Fruit fly (Drosophila melanogaster) whole organism, prepupa: Measurements from ENCODE around the gene dre4.

Source experiments
- Blimp-1 ChIP-seq: fragments of 200-800 bp; sonication (Bioruptor generic); optimal IDR thresholded peaks from 3 replicates; lab custom pipeline; 2017; ENCODE audit warnings: missing biosample characterization, missing genetic modification characterization, mild to moderate bottlenecking, moderate library complexity, missing genetic modification reagents
- CG10631 ChIP-seq: fragments of 200-800 bp; sonication (Bioruptor generic); optimal IDR thresholded peaks from 2 replicates; lab custom pipeline; 2016; ENCODE audit warnings: missing biosample characterization, missing genetic modification characterization
- CG11294 ChIP-seq: fragments of 200-800 bp; sonication (Bioruptor generic); IDR thresholded peaks from 2 replicates; pipeline ENCODE4 v1.3.6; 2022; ENCODE audit warnings: missing biosample characterization, missing genetic modification characterization
- CG11762 ChIP-seq: fragments of 200-800 bp; sonication (Bioruptor generic); optimal IDR thresholded peaks from 3 replicates; lab custom pipeline; 2016; ENCODE audit warnings: missing biosample characterization, missing genetic modification characterization; ENCODE audit not compliant: insufficient read depth
- CG11902 ChIP-seq: fragments of 200-800 bp; sonication (Bioruptor generic); optimal IDR thresholded peaks from 3 replicates; lab custom pipeline; 2016; ENCODE audit warnings: missing biosample characterization, missing genetic modification characterization
- CG15336 ChIP-seq: fragments of 200-800 bp; sonication (Bioruptor generic); IDR thresholded peaks from 2 replicates; pipeline ENCODE4 v1.3.6; 2022; ENCODE audit warnings: missing biosample characterization, missing genetic modification characterization
- CG1621 ChIP-seq: fragments of 200-800 bp; sonication (Bioruptor generic); optimal IDR thresholded peaks from 3 replicates; lab custom pipeline; 2018; ENCODE audit warnings: missing biosample characterization, mild to moderate bottlenecking, missing genetic modification characterization
- CG16779 ChIP-seq: fragments of 200-800 bp; sonication (Bioruptor generic); optimal IDR thresholded peaks from 3 replicates; lab custom pipeline; 2017; ENCODE audit warnings: missing biosample characterization, mild to moderate bottlenecking, missing genetic modification characterization
- CG3032 ChIP-seq: fragments of 200-800 bp; optimal IDR thresholded peaks from 2 replicates; lab custom pipeline; 2019; ENCODE audit warnings: missing biosample characterization, mild to moderate bottlenecking, missing genetic modification characterization, moderate library complexity
- CG31627 ChIP-seq: fragments of 200-800 bp; sonication (Bioruptor generic); optimal IDR thresholded peaks from 3 replicates; lab custom pipeline; 2016; ENCODE audit warnings: missing biosample characterization, missing genetic modification characterization
- CG32006 ChIP-seq: fragments of 200-800 bp; sonication (Bioruptor generic); optimal IDR thresholded peaks from 3 replicates; lab custom pipeline; 2017; ENCODE audit warnings: missing biosample characterization, mild to moderate bottlenecking, missing genetic modification characterization
- CG34406 ChIP-seq: fragments of 200-800 bp; sonication (Bioruptor generic); optimal IDR thresholded peaks from 3 replicates; lab custom pipeline; 2016; ENCODE audit warnings: missing biosample characterization, missing genetic modification characterization
- CG3919 ChIP-seq: fragments of 200-800 bp; sonication (Bioruptor generic); optimal IDR thresholded peaks from 3 replicates; lab custom pipeline; 2016; ENCODE audit warnings: missing biosample characterization, missing genetic modification characterization
- CG4318 ChIP-seq: fragments of 200-800 bp; sonication (Bioruptor generic); optimal IDR thresholded peaks from 3 replicates; lab custom pipeline; 2017; ENCODE audit warnings: missing biosample characterization, mild to moderate bottlenecking, missing genetic modification characterization
- CG6808 ChIP-seq: fragments of 200-800 bp; sonication (Bioruptor generic); optimal IDR thresholded peaks from 3 replicates; lab custom pipeline; 2017; ENCODE audit warnings: missing biosample characterization, missing genetic modification characterization, mild to moderate bottlenecking, moderate library complexity, missing genetic modification reagents
- CG6854 ChIP-seq: fragments of 200-800 bp; sonication (Bioruptor generic); optimal IDR thresholded peaks from 2 replicates; lab custom pipeline; 2017; ENCODE audit warnings: missing biosample characterization, mild to moderate bottlenecking, missing genetic modification characterization
- CG7368 ChIP-seq: fragments of 200-800 bp; sonication (Bioruptor generic); optimal IDR thresholded peaks from 3 replicates; lab custom pipeline; 2016; ENCODE audit warnings: missing biosample characterization, missing genetic modification characterization
- CG8119 ChIP-seq: fragments of 200-800 bp; sonication (Bioruptor generic); IDR thresholded peaks from 3 replicates; pipeline ENCODE4 v1.3.6; 2022; ENCODE audit warnings: missing biosample characterization, missing genetic modification characterization
- CG8319 ChIP-seq: fragments of 200-800 bp; sonication (Bioruptor generic); optimal IDR thresholded peaks from 3 replicates; lab custom pipeline; 2016; ENCODE audit warnings: missing biosample characterization, missing genetic modification characterization
- CG8632 ChIP-seq: fragments of 200-800 bp; sonication (Bioruptor generic); optimal IDR thresholded peaks from 3 replicates; lab custom pipeline; 2016; ENCODE audit warnings: missing biosample characterization, missing genetic modification characterization
- CG9139 ChIP-seq: fragments of 200-800 bp; sonication (Bioruptor generic); optimal IDR thresholded peaks from 3 replicates; lab custom pipeline; 2017; ENCODE audit warnings: missing biosample characterization, mild to moderate bottlenecking, missing genetic modification characterization
- Eip75B ChIP-seq: fragments of 200-800 bp; sonication (Bioruptor generic); optimal IDR thresholded peaks from 3 replicates; lab custom pipeline; 2016; ENCODE audit warnings: missing biosample characterization, missing genetic modification characterization
- Eip78C ChIP-seq: fragments of 200-800 bp; sonication (Bioruptor generic); peaks from one replicate; lab custom pipeline; 2016; ENCODE audit warnings: missing biosample characterization, missing genetic modification characterization
- Eip93F ChIP-seq: fragments of 200-800 bp; sonication (Bioruptor generic); optimal IDR thresholded peaks from 2 replicates; lab custom pipeline; 2016; ENCODE audit warnings: missing biosample characterization, mild to moderate bottlenecking, missing genetic modification characterization
- Ets21C ChIP-seq: fragments of 200-800 bp; sonication (Bioruptor generic); optimal IDR thresholded peaks from 3 replicates; lab custom pipeline; 2016; ENCODE audit warnings: missing biosample characterization, missing genetic modification characterization
- Ets96B ChIP-seq: fragments of 200-800 bp; optimal IDR thresholded peaks from 2 replicates; lab custom pipeline; 2019; ENCODE audit warnings: missing biosample characterization, mild to moderate bottlenecking, missing genetic modification characterization, moderate library complexity
- Gug ChIP-seq: fragments of 200-800 bp; sonication (Bioruptor generic); IDR thresholded peaks from 2 replicates; pipeline ENCODE4 v1.3.6; 2022; ENCODE audit warnings: missing biosample characterization, missing genetic modification characterization
- Hr38 ChIP-seq: sonication (Bioruptor generic); optimal IDR thresholded peaks from 2 replicates; lab custom pipeline; 2016; ENCODE audit warnings: missing biosample characterization, missing genetic modification characterization
- Hr39 ChIP-seq: fragments of 200-800 bp; sonication (Bioruptor generic); optimal IDR thresholded peaks from 2 replicates; lab custom pipeline; 2016; ENCODE audit warnings: missing biosample characterization, missing genetic modification characterization
- Hr4 ChIP-seq: fragments of 200-800 bp; sonication (Bioruptor generic); optimal IDR thresholded peaks from 3 replicates; lab custom pipeline; 2016; ENCODE audit warnings: missing biosample characterization, missing genetic modification characterization
- Lpt ChIP-seq: fragments of 200-800 bp; sonication (Bioruptor generic); optimal IDR thresholded peaks from 3 replicates; lab custom pipeline; 2016; ENCODE audit warnings: missing biosample characterization, missing genetic modification characterization
- Met ChIP-seq: fragments of 200-800 bp; sonication (Bioruptor generic); optimal IDR thresholded peaks from 3 replicates; lab custom pipeline; 2016; ENCODE audit warnings: missing biosample characterization, missing genetic modification characterization
- OdsH ChIP-seq: fragments of 200-800 bp; sonication (Bioruptor generic); optimal IDR thresholded peaks from 3 replicates; lab custom pipeline; 2016; ENCODE audit warnings: missing biosample characterization, missing genetic modification characterization
- Smox ChIP-seq: fragments of 200-800 bp; sonication (Bioruptor generic); optimal IDR thresholded peaks from 3 replicates; lab custom pipeline; 2016; ENCODE audit warnings: missing biosample characterization, missing genetic modification characterization
- Sox102F ChIP-seq: fragments of 200-800 bp; sonication (Bioruptor generic); optimal IDR thresholded peaks from 2 replicates; lab custom pipeline; 2016; ENCODE audit warnings: missing biosample characterization, mild to moderate bottlenecking, missing genetic modification characterization
- Sox14 ChIP-seq: fragments of 200-800 bp; sonication (Bioruptor generic); optimal IDR thresholded peaks from 3 replicates; lab custom pipeline; 2016; ENCODE audit warnings: missing biosample characterization, missing genetic modification characterization
- Sox15 ChIP-seq: fragments of 200-800 bp; sonication (Bioruptor generic); optimal IDR thresholded peaks from 3 replicates; lab custom pipeline; 2016; ENCODE audit warnings: missing biosample characterization, missing genetic modification characterization
- achi ChIP-seq: fragments of 200-800 bp; sonication (Bioruptor generic); optimal IDR thresholded peaks from 3 replicates; lab custom pipeline; 2016; ENCODE audit warnings: missing biosample characterization, missing genetic modification characterization
- cyc ChIP-seq: fragments of 200-800 bp; sonication (Bioruptor generic); optimal IDR thresholded peaks from 3 replicates; lab custom pipeline; 2016; ENCODE audit warnings: missing biosample characterization, missing genetic modification characterization
- dac ChIP-seq: fragments of 200-800 bp; sonication (Bioruptor generic); optimal IDR thresholded peaks from 2 replicates; lab custom pipeline; 2017; ENCODE audit warnings: missing biosample characterization, mild to moderate bottlenecking, missing genetic modification characterization
- dsx ChIP-seq: fragments of 200-800 bp; optimal IDR thresholded peaks from 3 replicates; lab custom pipeline; 2019; ENCODE audit warnings: missing biosample characterization, mild to moderate bottlenecking, missing genetic modification characterization, moderate library complexity; ENCODE audit not compliant: poor library complexity, severe bottlenecking
- eg ChIP-seq: fragments of 200-800 bp; sonication (Bioruptor generic); IDR thresholded peaks from 3 replicates; pipeline ENCODE4 v1.3.6; 2022; ENCODE audit warnings: missing biosample characterization, missing genetic modification characterization
- fd59A ChIP-seq: fragments of 200-800 bp; sonication (Bioruptor generic); optimal IDR thresholded peaks from 2 replicates; lab custom pipeline; 2017; ENCODE audit warnings: missing biosample characterization, mild to moderate bottlenecking, missing genetic modification characterization, missing genetic modification reagents
- fd85E ChIP-seq: fragments of 200-800 bp; sonication (Bioruptor generic); optimal IDR thresholded peaks from 3 replicates; lab custom pipeline; 2016; ENCODE audit warnings: missing biosample characterization, missing genetic modification characterization
- fkh ChIP-seq: fragments of 200-800 bp; sonication (Bioruptor generic); optimal IDR thresholded peaks from 3 replicates; lab custom pipeline; 2017; ENCODE audit warnings: missing biosample characterization, mild to moderate bottlenecking, missing genetic modification characterization, moderate library complexity
- net ChIP-seq: fragments of 200-800 bp; sonication (Bioruptor generic); optimal IDR thresholded peaks from 3 replicates; lab custom pipeline; 2016; ENCODE audit warnings: missing biosample characterization, missing genetic modification characterization
- pdm3 ChIP-seq: fragments of 200-800 bp; sonication (Bioruptor generic); optimal IDR thresholded peaks from 3 replicates; lab custom pipeline; 2016; ENCODE audit warnings: missing biosample characterization, missing genetic modification characterization
- salr ChIP-seq, 2 experiments: fragments of 200-800 bp; sonication (Bioruptor generic); optimal IDR thresholded peaks; 3 replicates each; lab custom pipeline; 2016 to 2018; ENCODE audit warnings: missing biosample characterization in 2 of 2, missing genetic modification characterization in 2 of 2, mild to moderate bottlenecking in 1 of 2
- spab ChIP-seq: fragments of 200-800 bp; sonication (Bioruptor generic); optimal IDR thresholded peaks from 2 replicates; lab custom pipeline; 2017; ENCODE audit warnings: missing biosample characterization, mild to moderate bottlenecking, missing genetic modification characterization, missing genetic modification reagents
- ss ChIP-seq, 2 experiments: fragments of 200-800 bp; sonication (Bioruptor generic); optimal IDR thresholded peaks; 2 replicates in 1 of 2; 3 replicates in 1 of 2; lab custom pipeline; 2017 to 2018; ENCODE audit warnings: mild to moderate bottlenecking in 2 of 2, missing biosample characterization in 2 of 2, missing genetic modification characterization in 2 of 2, moderate library complexity in 1 of 2
- svp ChIP-seq: fragments of 200-800 bp; sonication (Bioruptor generic); peaks from one replicate; lab custom pipeline; 2016; ENCODE audit warnings: missing biosample characterization, missing genetic modification characterization
- topi ChIP-seq: fragments of 200-800 bp; sonication (Bioruptor generic); optimal IDR thresholded peaks from 3 replicates; lab custom pipeline; 2016; ENCODE audit warnings: missing biosample characterization, missing genetic modification characterization
- vri ChIP-seq: fragments of 200-800 bp; sonication (Bioruptor generic); optimal IDR thresholded peaks from 3 replicates; lab custom pipeline; 2016; ENCODE audit warnings: missing biosample characterization, mild to moderate bottlenecking, missing genetic modification characterization

dre4 gene

dm6 chr3L:1880692-1881091 lies 4.6 kb upstream of the dre4 start:
- TF ChIP-seq CG6854 (GFP tag; lab: Kevin White, UChicago) (no peak), CG31627 (no peak), CG11762 (GFP tag; lab: Kevin White, UChicago) (peak; percentile 14), eg (GFP tag; lab: Robert Waterston, UW) (peak; percentile 84), Lpt (GFP tag; lab: Kevin White, UChicago) (no peak), CG10631 (GFP tag; lab: Kevin White, UChicago) (peak; percentile 0), CG8319 (GFP tag; lab: Kevin White, UChicago) (no peak), OdsH (GFP tag; lab: Kevin White, UChicago) (no peak), spab (GFP tag; lab: Kevin White, UChicago) (peak; percentile 39), Blimp-1 (GFP tag; lab: Kevin White, UChicago) (no peak), CG7368 (peak; percentile 33), vri (no peak), Hr38 (GFP tag; lab: Kevin White, UChicago) (no peak), fd85E (GFP tag; lab: Kevin White, UChicago) (no peak), net (GFP tag; lab: Kevin White, UChicago) (no peak), ss (GFP tag; optimal IDR thresholded peaks at IDR 0.05; lab: Kevin White, UChicago) (peak in 1 of 2 experiments; percentile 43), dsx (GFP tag; lab: Kevin White, UChicago) (peak; percentile 42), CG1621 (no peak), CG11294 (GFP tag; lab: Robert Waterston, UW) (peak; percentile 57), Ets21C (GFP tag; lab: Kevin White, UChicago) (no peak), Ets96B (peak; percentile 47), CG34406 (GFP tag; lab: Kevin White, UChicago) (no peak), CG15336 (peak; percentile 38; the same call in 1 of the 2 replicates), Hr39 (GFP tag; lab: Kevin White, UChicago) (no peak), cyc (GFP tag; lab: Kevin White, UChicago) (peak; percentile 15), CG4318 (GFP tag; lab: Kevin White, UChicago) (no peak), salr (GFP tag; optimal IDR thresholded peaks at IDR 0.05; lab: Kevin White, UChicago) (no peak), Sox15 (GFP tag; lab: Kevin White, UChicago) (no peak), Smox (GFP tag; lab: Kevin White, UChicago) (no peak), dac (GFP tag; lab: Kevin White, UChicago) (no peak), CG8632 (GFP tag; lab: Kevin White, UChicago) (no peak), Hr4 (GFP tag; lab: Kevin White, UChicago) (peak; percentile 13), CG6808 (GFP tag; lab: Kevin White, UChicago) (peak; percentile 38), Eip75B (GFP tag; lab: Kevin White, UChicago) (peak; percentile 25), CG32006 (GFP tag; lab: Kevin White, UChicago) (peak; percentile 36), CG3032 (tag; lab: Kevin White, UChicago) (no peak), CG9139 (GFP tag; lab: Kevin White, UChicago) (peak; percentile 8), CG8119 (peak; percentile 46; the same call in 1 of the 3 replicates), svp (GFP tag; lab: Kevin White, UChicago) (peak; percentile 44), CG3919 (GFP tag; lab: Kevin White, UChicago) (peak; percentile 69), pdm3 (GFP tag; lab: Kevin White, UChicago) (no peak), Gug (peak; percentile 70), Met (no peak), CG16779 (tag; lab: Kevin White, UChicago) (no peak), achi (peak; percentile 52), fkh (GFP tag; lab: Kevin White, UChicago) (no peak), CG11902 (peak; percentile 1), fd59A (no peak), Sox14 (GFP tag; lab: Kevin White, UChicago) (no peak), Eip93F (GFP tag; lab: Kevin White, UChicago) (no peak), Sox102F (GFP tag; lab: Kevin White, UChicago) (no peak), topi (GFP tag; lab: Kevin White, UChicago) (peak; percentile 18), Eip78C (GFP tag; lab: Kevin White, UChicago) (peak; percentile 51)
